Worm (Caenorhabditis elegans) whole organism, L4 larva: ENCODE data around the gene srbc-78.
A peak's percentile ranks its signal among the peaks of the same experiment; 100 is the strongest.

Source experiments
- Y105C5A.15 ChIP-seq: fragments of 200-800 bp; sonication (Bioruptor generic); IDR thresholded peaks from 2 replicates; pipeline ENCODE4 v1.3.6; 2022; ENCODE audit warnings: missing genetic modification characterization, missing compliant biosample characterization
- ces-1 ChIP-seq: fragments of 150-350 bp; sonication (generic microtip); optimal IDR thresholded peaks from 4 replicates; lab custom pipeline; 2014; ENCODE audit warnings: missing biosample characterization, missing genetic modification reagents, missing genetic modification characterization
- mdt-29 ChIP-seq: fragments of 200-800 bp; sonication (Bioruptor generic); IDR thresholded peaks from 2 replicates; pipeline ENCODE4 v1.3.6; 2022; ENCODE audit warnings: missing genetic modification reagents, missing genetic modification characterization, missing compliant biosample characterization
- mes-2 ChIP-seq: sonication (generic microtip); optimal IDR thresholded peaks from 2 replicates; lab custom pipeline; 2016; ENCODE audit warnings: missing genotype, mild to moderate bottlenecking, missing genetic modification characterization, missing compliant biosample characterization; ENCODE audit not compliant: poor library complexity, severe bottlenecking
- unc-62 ChIP-seq, 3 experiments: fragments of 150-350 bp in 1 of 3; sonication (generic microtip); optimal IDR thresholded peaks in 2 of 3; peaks in 1 of 3; 1 replicate in 1 of 3; 2 replicates in 2 of 3; lab custom pipeline; 2014 to 2017; ENCODE audit warnings: missing biosample characterization in 3 of 3, missing genetic modification characterization in 3 of 3, missing genetic modification reagents in 3 of 3, missing genotype in 1 of 3

- TF ChIP-seq Y105C5A.15 (GFP tag; lab: Robert Waterston, UW) (no peak), mes-2 (tag; lab: Kevin White, UChicago) (no peak), ces-1 (GFP tag; lab: Kevin White, UChicago) (no peak), unc-62 (GFP tag; optimal IDR thresholded peaks at IDR 0.05 in 1 of 2; lab: Kevin White, UChicago) (peak in 1 of 2 experiments; percentile 77), unc-62 (tag; optimal IDR thresholded peaks at IDR 0.05; lab: Kevin White, UChicago) (no peak), mdt-29 (GFP tag; lab: Robert Waterston, UW) (no peak)
Observed at ce11 chrV:20489102-20489501, at the start of gene srbc-78.
